Worm (Caenorhabditis elegans): ENCODE measurements around the gene T14F9.2.

DNA sequence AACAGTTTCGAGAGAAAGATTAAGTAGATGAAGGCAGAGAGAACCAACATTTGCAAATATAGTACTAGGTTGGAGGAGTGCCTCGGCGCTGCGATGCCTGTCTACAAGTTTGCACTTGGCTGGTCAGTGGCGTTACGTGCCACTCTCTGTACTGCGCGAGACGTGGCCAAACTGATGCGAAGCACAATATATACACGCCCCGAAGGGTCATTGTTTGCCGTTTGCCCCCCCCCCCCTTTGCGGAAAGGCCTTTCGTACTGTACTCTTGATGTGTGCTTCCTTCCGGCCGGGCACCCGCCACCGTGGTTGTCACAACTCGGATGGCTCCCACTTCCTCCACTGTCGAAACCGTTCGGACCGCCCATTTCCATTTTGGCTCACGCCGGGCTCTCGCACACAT lies 22.0 kb upstream of the T14F9.2 start:
- TF ChIP-seq dve-1 (tag; optimal IDR thresholded peaks at IDR 0.05; ENCODE audit: insufficient read depth) (no peak), pha-4 (GFP tag; IDR thresholded peaks at IDR 0.05) (no peak), pha-4 (tag; optimal IDR thresholded peaks at IDR 0.05) (no peak), R02D3.7 (tag; optimal IDR thresholded peaks at IDR 0.05) (no peak), unc-39 (tag; optimal IDR thresholded peaks at IDR 0.05) (no peak), nhr-102 (tag; optimal IDR thresholded peaks at IDR 0.05) (no peak), zag-1 (tag; optimal IDR thresholded peaks at IDR 0.05) (no peak), madf-5 (GFP tag; IDR thresholded peaks at IDR 0.05) (no peak)

Measured in whole organism, L4 larva.